Fruit fly (Drosophila melanogaster) whole organism, wandering third instar larva: Measurements from ENCODE around the gene CG4546.

Source experiments
- CrebA ChIP-seq: fragments of 200-800 bp; sonication (Bioruptor generic); optimal IDR thresholded peaks from 2 replicates; lab custom pipeline; 2016; ENCODE audit warnings: missing biosample characterization, mild to moderate bottlenecking, missing genetic modification characterization, borderline replicate concordance
- Hr83 ChIP-seq: fragments of 200-300 bp; sonication (Bioruptor generic); optimal IDR thresholded peaks from 2 replicates; lab custom pipeline; 2016; ENCODE audit warnings: missing biosample characterization, mild to moderate bottlenecking, missing genetic modification characterization, moderate library complexity; ENCODE audit not compliant: poor library complexity, severe bottlenecking
- Mio ChIP-seq: sonication (Bioruptor generic); optimal IDR thresholded peaks from 2 replicates; lab custom pipeline; 2016; ENCODE audit warnings: missing biosample characterization, missing genetic modification characterization
- OdsH ChIP-seq: fragments of 200-800 bp; sonication (Bioruptor generic); optimal IDR thresholded peaks from 2 replicates; lab custom pipeline; 2016; ENCODE audit warnings: missing biosample characterization, mild to moderate bottlenecking, missing genetic modification characterization
- dmrt93B ChIP-seq: fragments of 200-800 bp; sonication (Bioruptor generic); optimal IDR thresholded peaks from 2 replicates; lab custom pipeline; 2018; ENCODE audit warnings: missing biosample characterization, mild to moderate bottlenecking, missing genetic modification characterization
- fru ChIP-seq: fragments of 200-800 bp; sonication (Bioruptor generic); optimal IDR thresholded peaks from 3 replicates; lab custom pipeline; 2016; ENCODE audit warnings: missing biosample characterization, mild to moderate bottlenecking, missing genetic modification characterization
- h ChIP-seq: fragments of 200-800 bp; sonication (Bioruptor generic); optimal IDR thresholded peaks from 3 replicates; lab custom pipeline; 2016; ENCODE audit warnings: missing biosample characterization, mild to moderate bottlenecking, missing genetic modification characterization
- pan ChIP-seq: fragments of >200 bp; optimal IDR thresholded peaks from 2 replicates; lab custom pipeline; 2017

DNA sequence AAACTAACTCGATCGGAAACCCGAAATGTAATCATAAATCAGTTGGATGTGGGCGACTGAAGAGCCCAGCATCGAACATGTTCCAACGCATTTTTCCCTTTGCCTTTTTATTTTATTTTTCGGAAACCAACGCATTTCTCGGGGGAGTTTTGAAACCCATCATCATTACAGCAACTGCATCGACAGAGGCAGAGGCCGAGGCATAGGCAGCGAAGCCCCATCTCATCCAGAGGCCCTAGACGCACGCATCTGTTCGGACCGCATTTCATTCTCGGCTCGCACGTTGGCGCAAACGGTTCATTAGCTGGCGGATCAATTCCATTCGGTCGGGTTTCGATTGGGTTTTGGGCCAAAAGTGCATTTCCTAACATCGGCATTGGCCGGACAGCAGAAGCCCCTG lies 20.8 kb upstream of the CG4546 start, which contains the start of gene CG4576:
- no peak for TF ChIP-seq Mio (GFP tag; lab: Kevin White, UChicago)
- no peak for TF ChIP-seq pan (lab: Kevin White, UChicago)
- no peak for TF ChIP-seq fru
- TF ChIP-seq OdsH, result no peak
- no peak for TF ChIP-seq dmrt93B (GFP tag; lab: Kevin White, UChicago)
- no peak for TF ChIP-seq Hr83 (GFP tag; lab: Kevin White, UChicago)
- TF ChIP-seq CrebA (GFP tag; lab: Kevin White, UChicago), result no peak
- no peak for TF ChIP-seq h
